Worm (Caenorhabditis elegans) whole organism, L2 larva: Measurements from ENCODE around the gene Y57E12AL.6.

Experiments used
- C34F6.9 ChIP-seq: fragments of 150-350 bp; optimal IDR thresholded peaks from 2 replicates; lab custom pipeline; 2014; ENCODE audit warnings: missing biosample characterization, missing genetic modification characterization
- R02D3.7 ChIP-seq: fragments of 150-350 bp; optimal IDR thresholded peaks from 2 replicates; lab custom pipeline; 2014; ENCODE audit warnings: missing biosample characterization, missing genetic modification characterization
- Y55F3AM.14 ChIP-seq: fragments of 200-800 bp; sonication (Bioruptor generic); optimal IDR thresholded peaks from 2 replicates; lab custom pipeline; 2018; ENCODE audit warnings: mild to moderate bottlenecking, missing genetic modification characterization, missing compliant biosample characterization
- ZK546.5 ChIP-seq: sonication (generic microtip); optimal IDR thresholded peaks from 2 replicates; lab custom pipeline; 2017; ENCODE audit warnings: missing biosample characterization, missing genetic modification characterization
- alr-1 ChIP-seq: fragments of 150-350 bp; optimal IDR thresholded peaks from 2 replicates; lab custom pipeline; 2014; ENCODE audit warnings: missing biosample characterization, missing genetic modification characterization
- aly-2 ChIP-seq: fragments of 150-350 bp; optimal IDR thresholded peaks from 2 replicates; lab custom pipeline; 2014; ENCODE audit warnings: missing biosample characterization, missing genetic modification characterization
- ama-1 ChIP-seq: fragments of 150-350 bp; optimal IDR thresholded peaks from 2 replicates; lab custom pipeline; 2018; ENCODE audit warnings: inconsistent platforms
- ceh-16 ChIP-seq: fragments of 150-350 bp; optimal IDR thresholded peaks from 2 replicates; lab custom pipeline; 2014; ENCODE audit warnings: missing biosample characterization, missing genetic modification characterization
- ceh-82 ChIP-seq: fragments of 150-350 bp; optimal IDR thresholded peaks from 2 replicates; lab custom pipeline; 2014; ENCODE audit warnings: missing biosample characterization, missing genetic modification characterization
- crh-2 ChIP-seq: sonication (generic microtip); optimal IDR thresholded peaks from 2 replicates; lab custom pipeline; 2017; ENCODE audit warnings: missing biosample characterization, missing genetic modification characterization
- dmd-4 ChIP-seq: sonication (generic microtip); optimal IDR thresholded peaks from 2 replicates; lab custom pipeline; 2017; ENCODE audit warnings: missing biosample characterization, missing genetic modification characterization
- egl-27 ChIP-seq: sonication (generic microtip); optimal IDR thresholded peaks from 3 replicates; lab custom pipeline; 2017; ENCODE audit warnings: missing biosample characterization, missing genetic modification reagents, missing genetic modification characterization
- elt-1 ChIP-seq: fragments of 150-350 bp; optimal IDR thresholded peaks from 2 replicates; lab custom pipeline; 2014; ENCODE audit warnings: missing biosample characterization, missing genetic modification characterization
- elt-3 ChIP-seq: sonication (generic microtip); optimal IDR thresholded peaks from 2 replicates; lab custom pipeline; 2017; ENCODE audit warnings: missing biosample characterization, missing genetic modification characterization
- gmeb-1 ChIP-seq: fragments of 150-350 bp; optimal IDR thresholded peaks from 2 replicates; lab custom pipeline; 2014; ENCODE audit warnings: missing biosample characterization, missing genetic modification characterization
- lin-13 ChIP-seq: fragments of 150-350 bp; optimal IDR thresholded peaks from 2 replicates; lab custom pipeline; 2014; ENCODE audit warnings: missing biosample characterization, missing genetic modification reagents, missing genetic modification characterization
- lin-39 ChIP-seq: fragments of 150-350 bp; optimal IDR thresholded peaks from 2 replicates; lab custom pipeline; 2014; ENCODE audit warnings: missing biosample characterization, missing genetic modification reagents, missing genetic modification characterization
- lsy-2 ChIP-seq, 2 experiments: fragments of 150-350 bp in 1 of 2; sonication (generic microtip) in 1 of 2; optimal IDR thresholded peaks; 2 replicates each; lab custom pipeline; 2014 to 2017; ENCODE audit warnings: missing biosample characterization in 2 of 2, missing genetic modification characterization in 2 of 2
- mdl-1 ChIP-seq, 2 experiments: fragments of 150-350 bp in 1 of 2; sonication (generic microtip) in 1 of 2; optimal IDR thresholded peaks; 2 replicates each; lab custom pipeline; 2017; ENCODE audit warnings: missing biosample characterization in 2 of 2, missing genetic modification characterization in 2 of 2
- nhr-10 ChIP-seq: sonication (generic microtip); optimal IDR thresholded peaks from 2 replicates; lab custom pipeline; 2017; ENCODE audit warnings: missing biosample characterization, missing genetic modification characterization
- nhr-11 ChIP-seq: fragments of 150-350 bp; optimal IDR thresholded peaks from 2 replicates; lab custom pipeline; 2014; ENCODE audit warnings: missing biosample characterization, missing genetic modification characterization
- nhr-12 ChIP-seq: fragments of 150-350 bp; optimal IDR thresholded peaks from 2 replicates; lab custom pipeline; 2014; ENCODE audit warnings: missing biosample characterization, missing genetic modification characterization
- nhr-129 ChIP-seq: fragments of 150-350 bp; optimal IDR thresholded peaks from 2 replicates; lab custom pipeline; 2014; ENCODE audit warnings: missing biosample characterization, missing genetic modification characterization
- nhr-21 ChIP-seq: fragments of 150-350 bp; optimal IDR thresholded peaks from 2 replicates; lab custom pipeline; 2014; ENCODE audit warnings: missing biosample characterization, missing genetic modification characterization
- nhr-23 ChIP-seq: fragments of 150-350 bp; optimal IDR thresholded peaks from 2 replicates; lab custom pipeline; 2014; ENCODE audit warnings: missing biosample characterization, missing genetic modification reagents, missing genetic modification characterization
- nhr-237 ChIP-seq: fragments of 150-350 bp; optimal IDR thresholded peaks from 2 replicates; lab custom pipeline; 2014; ENCODE audit warnings: missing biosample characterization, missing genetic modification characterization
- nhr-6 ChIP-seq: fragments of 150-350 bp; optimal IDR thresholded peaks from 2 replicates; lab custom pipeline; 2014; ENCODE audit warnings: missing biosample characterization, missing genetic modification characterization
- peb-1 ChIP-seq: fragments of 150-350 bp; optimal IDR thresholded peaks from 2 replicates; lab custom pipeline; 2014; ENCODE audit warnings: missing biosample characterization, missing genetic modification characterization
- sem-4 ChIP-seq: fragments of 150-350 bp; optimal IDR thresholded peaks from 2 replicates; lab custom pipeline; 2014; ENCODE audit warnings: missing biosample characterization, missing genetic modification reagents, missing genetic modification characterization
- skn-1 ChIP-seq: sonication (generic microtip); optimal IDR thresholded peaks from 2 replicates; lab custom pipeline; 2017; ENCODE audit warnings: missing biosample characterization, missing genetic modification characterization
- snpc-4 ChIP-seq: fragments of 150-350 bp; optimal IDR thresholded peaks from 2 replicates; lab custom pipeline; 2014; ENCODE audit warnings: missing biosample characterization, missing genetic modification characterization
- unc-39 ChIP-seq: fragments of 150-350 bp; optimal IDR thresholded peaks from 2 replicates; lab custom pipeline; 2014; ENCODE audit warnings: missing biosample characterization, missing genetic modification characterization
- unc-62 ChIP-seq: fragments of 150-350 bp; optimal IDR thresholded peaks from 2 replicates; lab custom pipeline; 2014; ENCODE audit warnings: missing biosample characterization, missing genetic modification reagents, missing genetic modification characterization
- zag-1 ChIP-seq: fragments of 150-350 bp; optimal IDR thresholded peaks from 2 replicates; lab custom pipeline; 2014; ENCODE audit warnings: missing biosample characterization, missing genetic modification characterization
- ztf-1 ChIP-seq: fragments of 200-800 bp; sonication (Bioruptor generic); conservative IDR thresholded peaks from 2 replicates; pipeline ENCODE4 v1.3.6; 2022; ENCODE audit warnings: missing genetic modification characterization, missing compliant biosample characterization
- ztf-4 ChIP-seq: fragments of 150-350 bp; optimal IDR thresholded peaks from 2 replicates; lab custom pipeline; 2014; ENCODE audit warnings: missing biosample characterization, missing genetic modification characterization

Y57E12AL.6 gene

ce11 chrV:7051133-7051765 is 9.0 kb downstream of the Y57E12AL.6 start, which contains the start of the genes tofu-2 and spig-1:
TSS of gene tofu-2 (minus strand) at chrV:7051248.
TSS of gene spig-1 (plus strand) at chrV:7051715.
- TF ChIP-seq unc-39 (tag; lab: Kevin White, UChicago) (no peak), nhr-11 (no peak), crh-2 (tag; lab: Kevin White, UChicago) (no peak), alr-1 (tag; lab: Kevin White, UChicago) (no peak), nhr-129 (no peak), aly-2 (no peak), unc-62 (GFP tag; lab: Kevin White, UChicago) (no peak), lsy-2 (tag; optimal IDR thresholded peaks at IDR 0.05; lab: Kevin White, UChicago) (no peak)

- TF ChIP-seq egl-27 (no peak), peb-1 (no peak), unc-62 (GFP tag; lab: Kevin White, UChicago) (no peak), lsy-2 (tag; optimal IDR thresholded peaks at IDR 0.05; lab: Kevin White, UChicago) (no peak), snpc-4 (no peak), nhr-23 (no peak), elt-1 (tag; lab: Kevin White, UChicago) (no peak), zag-1 (tag; lab: Kevin White, UChicago) (no peak), lin-39 (no peak), ztf-4 (tag; lab: Kevin White, UChicago) (no peak), Y55F3AM.14 (GFP tag; lab: Kevin White, UChicago) (no peak), ceh-82 (no peak), C34F6.9 (tag; lab: Kevin White, UChicago) (no peak), nhr-11 (no peak), gmeb-1 (no peak), aly-2 (no peak)
These were observed 10.1 kb downstream of the Y57E12AL.6 start for ce11 chrV:7050153-7050552.

ce11 chrV:7047512-7047911 is 12.8 kb downstream of the Y57E12AL.6 start, which contains the start of gene F20A1.8:
TSS of gene F20A1.8 (minus strand) at chrV:7047612.
- TF ChIP-seq alr-1 (tag; lab: Kevin White, UChicago) (no peak), nhr-129 (no peak), C34F6.9 (tag; lab: Kevin White, UChicago) (no peak)

- TF ChIP-seq skn-1 (tag; lab: Kevin White, UChicago), result no peak
- no peak for TF ChIP-seq R02D3.7
- no peak for TF ChIP-seq ztf-1 (GFP tag; lab: Robert Waterston, UW)
- no peak for TF ChIP-seq egl-27
- TF ChIP-seq nhr-237 (tag; lab: Kevin White, UChicago), result no peak
- TF ChIP-seq nhr-23, result no peak
- no peak for TF ChIP-seq lin-39
- TF ChIP-seq ceh-82, result no peak
- no peak for TF ChIP-seq ztf-4 (tag; lab: Kevin White, UChicago)
- TF ChIP-seq ama-1 (lab: Kevin White, UChicago), result no peak
- TF ChIP-seq ceh-16, result no peak
- no peak for TF ChIP-seq Y55F3AM.14 (GFP tag; lab: Kevin White, UChicago)
- no peak for TF ChIP-seq unc-39 (tag; lab: Kevin White, UChicago)
- no peak for TF ChIP-seq lsy-2 (tag; optimal IDR thresholded peaks at IDR 0.05; lab: Kevin White, UChicago)
- TF ChIP-seq mdl-1 (tag; optimal IDR thresholded peaks at IDR 0.05; lab: Kevin White, UChicago), result no peak
- TF ChIP-seq aly-2, result no peak
- no peak for TF ChIP-seq nhr-12 (tag; lab: Kevin White, UChicago)
These were observed 14.3 kb downstream of the Y57E12AL.6 start, which contains the start of gene F20A1.2 for ce11 chrV:7046005-7046404. TSS of gene F20A1.2 (plus strand) at chrV:7046305.

- no peak for TF ChIP-seq sem-4 (tag; lab: Kevin White, UChicago)
These were observed 23.8 kb downstream of the Y57E12AL.6 start, which contains the start of gene twk-11 for ce11 chrV:7036475-7036874. TSS of gene twk-11 (minus strand) at chrV:7036575.

ce11 chrV:7027055-7027454 is 33.2 kb downstream of the Y57E12AL.6 start, which contains the start of gene F20A1.6:
TSS of gene F20A1.6 (minus strand) at chrV:7027155.
- TF ChIP-seq lin-13 (GFP tag; lab: Kevin White, UChicago) (no peak), nhr-10 (tag; lab: Kevin White, UChicago) (no peak), snpc-4 (no peak), nhr-21 (tag; lab: Kevin White, UChicago) (no peak), dmd-4 (tag; lab: Kevin White, UChicago) (no peak), unc-39 (tag; lab: Kevin White, UChicago) (no peak), zag-1 (tag; lab: Kevin White, UChicago) (no peak), elt-3 (no peak), lsy-2 (tag; optimal IDR thresholded peaks at IDR 0.05; lab: Kevin White, UChicago) (no peak), sem-4 (tag; lab: Kevin White, UChicago) (no peak), alr-1 (tag; lab: Kevin White, UChicago) (no peak), crh-2 (tag; lab: Kevin White, UChicago) (no peak), ZK546.5 (tag; lab: Kevin White, UChicago) (no peak), C34F6.9 (tag; lab: Kevin White, UChicago) (no peak), nhr-6 (tag; lab: Kevin White, UChicago) (no peak)
